Worm (Caenorhabditis elegans): Measurements from ENCODE around the gene gur-5.
A peak's percentile ranks its signal among the peaks of the same experiment; 100 is the strongest.

The gur-5 gene

ce11 chrII:5331677-5332303, 46.7 kb downstream of the gur-5 start:
- TF ChIP-seq fos-1 (tag; optimal IDR thresholded peaks at IDR 0.05): peak; percentile 58
- peak; percentile 2 for TF ChIP-seq ama-1 (optimal IDR thresholded peaks at IDR 0.05)
- TF ChIP-seq nhr-6 (tag; optimal IDR thresholded peaks at IDR 0.05): no peak
- no peak for TF ChIP-seq mbf-1 (tag; optimal IDR thresholded peaks at IDR 0.05)
- peak; percentile 13 for TF ChIP-seq sma-9 (GFP tag; optimal IDR thresholded peaks at IDR 0.05)
- no peak for TF ChIP-seq sma-9 (tag; optimal IDR thresholded peaks at IDR 0.05)
- TF ChIP-seq nhr-129 (tag; optimal IDR thresholded peaks at IDR 0.05): peak; percentile 11
- no peak for TF ChIP-seq nhr-11 (tag; optimal IDR thresholded peaks at IDR 0.05)
- TF ChIP-seq F13H6.1 (tag; optimal IDR thresholded peaks at IDR 0.05): peak; percentile 43
- TF ChIP-seq sma-3 (GFP tag; optimal IDR thresholded peaks at IDR 0.05): peak; percentile 5

ce11 chrII:5332345-5333124, 47.4 kb downstream of the gur-5 start:
- TF ChIP-seq fos-1 (tag; optimal IDR thresholded peaks at IDR 0.05) (peak; percentile 37), sem-4 (tag; optimal IDR thresholded peaks at IDR 0.05) (no peak), nhr-21 (tag; optimal IDR thresholded peaks at IDR 0.05) (peak; percentile 15), sma-9 (GFP tag; optimal IDR thresholded peaks at IDR 0.05) (peak; percentile 53), sma-9 (tag; optimal IDR thresholded peaks at IDR 0.05) (no peak), gmeb-1 (tag; optimal IDR thresholded peaks at IDR 0.05) (no peak), ztf-1 (GFP tag; conservative IDR thresholded peaks at IDR 0.05) (no peak)

ce11 chrII:5333729-5334255, 48.7 kb downstream of the gur-5 start:
- TF ChIP-seq dmd-4 (tag; optimal IDR thresholded peaks at IDR 0.05) (no peak), nhr-129 (tag; optimal IDR thresholded peaks at IDR 0.05) (no peak), Y55F3AM.14 (GFP tag; optimal IDR thresholded peaks at IDR 0.05) (no peak), ama-1 (optimal IDR thresholded peaks at IDR 0.05) (no peak), R02D3.7 (tag; optimal IDR thresholded peaks at IDR 0.05) (no peak), mdl-1 (tag; optimal IDR thresholded peaks at IDR 0.05) (no peak), fos-1 (tag; optimal IDR thresholded peaks at IDR 0.05) (peak; percentile 53), nhr-77 (tag; optimal IDR thresholded peaks at IDR 0.05) (no peak), ztf-1 (GFP tag; conservative IDR thresholded peaks at IDR 0.05) (no peak), nhr-21 (tag; optimal IDR thresholded peaks at IDR 0.05) (peak; percentile 19), nhr-12 (tag; optimal IDR thresholded peaks at IDR 0.05) (no peak), sma-3 (GFP tag; optimal IDR thresholded peaks at IDR 0.05) (no peak), sma-9 (GFP tag; optimal IDR thresholded peaks at IDR 0.05) (peak; percentile 6), sma-9 (tag; optimal IDR thresholded peaks at IDR 0.05) (no peak), lin-11 (tag; optimal IDR thresholded peaks at IDR 0.05) (no peak)

- TF ChIP-seq lin-13 (GFP tag; optimal IDR thresholded peaks at IDR 0.05) (peak; percentile 2), lin-11 (tag; optimal IDR thresholded peaks at IDR 0.05) (no peak), lsy-2 (tag; optimal IDR thresholded peaks at IDR 0.05) (peak in 1 of 2 experiments; percentile 12), sma-3 (GFP tag; optimal IDR thresholded peaks at IDR 0.05) (no peak), mbf-1 (tag; optimal IDR thresholded peaks at IDR 0.05) (no peak), crh-2 (tag; optimal IDR thresholded peaks at IDR 0.05) (no peak), nhr-129 (tag; optimal IDR thresholded peaks at IDR 0.05) (peak; percentile 56), unc-62 (GFP tag; optimal IDR thresholded peaks at IDR 0.05) (no peak), fos-1 (tag; optimal IDR thresholded peaks at IDR 0.05) (no peak), C34F6.9 (tag; optimal IDR thresholded peaks at IDR 0.05) (peak; percentile 15), nhr-21 (tag; optimal IDR thresholded peaks at IDR 0.05) (peak; percentile 31), unc-55 (GFP tag; optimal IDR thresholded peaks at IDR 0.05) (no peak)
Measured at ce11 chrII:5334628-5335027, 49.5 kb downstream of the gur-5 start.

ce11 chrII:5335370-5336034, 50.4 kb downstream of the gur-5 start:
- peak; percentile 60 for TF ChIP-seq crh-2 (tag; optimal IDR thresholded peaks at IDR 0.05)
- TF ChIP-seq unc-55 (GFP tag; optimal IDR thresholded peaks at IDR 0.05): peak; percentile 64
- TF ChIP-seq lsy-2 (tag; optimal IDR thresholded peaks at IDR 0.05): no peak
- no peak for TF ChIP-seq mdl-1 (tag; optimal IDR thresholded peaks at IDR 0.05)
- TF ChIP-seq ZK546.5 (tag; optimal IDR thresholded peaks at IDR 0.05): no peak
- TF ChIP-seq fos-1 (tag; optimal IDR thresholded peaks at IDR 0.05): peak; percentile 41
- TF ChIP-seq sma-9 (GFP tag; optimal IDR thresholded peaks at IDR 0.05): peak; percentile 27
- TF ChIP-seq sma-9 (tag; optimal IDR thresholded peaks at IDR 0.05): no peak
- no peak for TF ChIP-seq unc-62 (GFP tag; optimal IDR thresholded peaks at IDR 0.05)
- peak; percentile 13 for TF ChIP-seq mab-5 (tag; optimal IDR thresholded peaks at IDR 0.05)
- peak; percentile 64 for TF ChIP-seq nhr-21 (tag; optimal IDR thresholded peaks at IDR 0.05)
- no peak for TF ChIP-seq Y55F3AM.14 (GFP tag; optimal IDR thresholded peaks at IDR 0.05)
- TF ChIP-seq nhr-25 (tag; optimal IDR thresholded peaks at IDR 0.05): no peak
- TF ChIP-seq ceh-82 (tag; optimal IDR thresholded peaks at IDR 0.05): no peak
